Worm (Caenorhabditis elegans) whole organism, late embryonic: ENCODE measurements around the gene H24K24.2.

Source experiments
- ceh-6 ChIP-seq: fragments of 200-800 bp; sonication (Bioruptor generic); optimal IDR thresholded peaks from 2 replicates; lab custom pipeline; 2018; ENCODE audit warnings: mild to moderate bottlenecking, missing genetic modification characterization, missing compliant biosample characterization
- elt-4 ChIP-seq: sonication (generic microtip); optimal IDR thresholded peaks from 2 replicates; lab custom pipeline; 2016; ENCODE audit warnings: missing genetic modification characterization, missing compliant biosample characterization
- ets-4 ChIP-seq: sonication (generic microtip); optimal IDR thresholded peaks from 2 replicates; lab custom pipeline; 2016; ENCODE audit warnings: missing genetic modification characterization, missing compliant biosample characterization
- eyg-1 ChIP-seq: sonication (generic microtip); optimal IDR thresholded peaks from 2 replicates; lab custom pipeline; 2016; ENCODE audit warnings: missing genotype, missing genetic modification characterization, missing compliant biosample characterization
- fkh-10 ChIP-seq: fragments of 150-350 bp; optimal IDR thresholded peaks from 2 replicates; lab custom pipeline; 2014; ENCODE audit warnings: missing biosample characterization, missing genetic modification reagents, missing genetic modification characterization
- fkh-6 ChIP-seq: sonication (generic microtip); optimal IDR thresholded peaks from 2 replicates; lab custom pipeline; 2016; ENCODE audit warnings: missing genetic modification characterization, missing compliant biosample characterization
- hlh-15 ChIP-seq: sonication (generic microtip); optimal IDR thresholded peaks from 2 replicates; lab custom pipeline; 2016; ENCODE audit warnings: missing genetic modification characterization, missing compliant biosample characterization
- madf-2 ChIP-seq: sonication (generic microtip); optimal IDR thresholded peaks from 2 replicates; lab custom pipeline; 2017; ENCODE audit warnings: missing genetic modification characterization, missing compliant biosample characterization
- nfya-1 ChIP-seq: sonication (generic microtip); optimal IDR thresholded peaks from 2 replicates; lab custom pipeline; 2017; ENCODE audit warnings: missing genetic modification characterization, mild to moderate bottlenecking, missing compliant biosample characterization, antibody characterized with exemption, moderate library complexity
- npax-4 ChIP-seq: sonication (generic microtip); optimal IDR thresholded peaks from 2 replicates; lab custom pipeline; 2016; ENCODE audit warnings: missing genetic modification characterization, missing compliant biosample characterization
- pat-9 ChIP-seq: fragments of 200-800 bp; sonication (Bioruptor generic); optimal IDR thresholded peaks from 2 replicates; lab custom pipeline; 2018; ENCODE audit warnings: mild to moderate bottlenecking, missing genetic modification characterization, moderate library complexity, missing compliant biosample characterization
- pros-1 ChIP-seq: fragments of 150-350 bp; optimal IDR thresholded peaks from 2 replicates; lab custom pipeline; 2014; ENCODE audit warnings: missing biosample characterization, missing genetic modification reagents, missing genetic modification characterization
- ref-2 ChIP-seq: sonication (generic microtip); optimal IDR thresholded peaks from 2 replicates; lab custom pipeline; 2016; ENCODE audit warnings: missing genetic modification characterization, missing compliant biosample characterization
- rnt-1 ChIP-seq: sonication (generic microtip); optimal IDR thresholded peaks from 2 replicates; lab custom pipeline; 2016; ENCODE audit warnings: missing genetic modification characterization, missing compliant biosample characterization
- sox-2 ChIP-seq: fragments of 200-800 bp; sonication (Bioruptor generic); IDR thresholded peaks from 2 replicates; pipeline ENCODE4 v1.3.6; 2022; ENCODE audit warnings: missing genetic modification reagents, missing genetic modification characterization, missing compliant biosample characterization
- ztf-16 ChIP-seq: sonication (generic microtip); optimal IDR thresholded peaks from 2 replicates; lab custom pipeline; 2017; ENCODE audit warnings: missing genetic modification characterization, missing compliant biosample characterization

The H24K24.2 gene

DNA sequence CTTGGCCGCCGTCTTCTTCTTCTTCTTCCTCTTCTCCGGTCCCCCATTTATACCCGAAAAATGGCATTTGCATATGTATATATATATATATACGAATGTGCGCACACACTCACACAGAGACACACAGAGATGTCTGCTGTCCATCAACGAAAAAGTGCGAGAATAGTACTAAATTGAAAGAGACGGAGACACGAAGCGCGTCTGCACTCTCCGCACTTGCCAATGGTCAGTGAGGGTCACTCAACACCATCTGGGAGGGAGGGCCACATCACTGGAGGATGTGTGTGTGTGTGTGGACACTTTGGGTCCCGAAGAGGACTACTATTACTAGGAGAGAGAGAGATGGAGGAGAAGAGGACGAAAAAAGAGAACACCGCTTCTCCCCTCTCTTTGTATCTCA, 57.6 kb downstream of the H24K24.2 start (continued):
- TF ChIP-seq nfya-1 (tag; lab: Kevin White, UChicago) (peak; percentile 79), rnt-1 (no peak), ets-4 (no peak), hlh-15 (no peak), npax-4 (tag; lab: Kevin White, UChicago) (no peak), ref-2 (tag; lab: Kevin White, UChicago) (peak; percentile 54), eyg-1 (tag; lab: Kevin White, UChicago) (peak; percentile 49), fkh-10 (GFP tag; lab: Kevin White, UChicago) (no peak), ztf-16 (tag; lab: Kevin White, UChicago) (no peak), fkh-6 (tag; lab: Kevin White, UChicago) (no peak), sox-2 (no peak), pat-9 (tag; lab: Kevin White, UChicago) (no peak), pros-1 (tag; lab: Kevin White, UChicago) (no peak), ceh-6 (GFP tag; lab: Kevin White, UChicago) (no peak), madf-2 (tag; lab: Kevin White, UChicago) (no peak), elt-4 (tag; lab: Kevin White, UChicago) (no peak)
